Fruit fly (Drosophila melanogaster) S2 (cell line): ENCODE results near the gene CG15625.

Experiments
- CG8478 ChIP-seq: fragments of >200 bp; optimal IDR thresholded peaks from 2 replicates; lab custom pipeline; 2018
- CTCF ChIP-seq, 2 experiments: fragments of >200 bp; optimal IDR thresholded peaks; 2 replicates each; lab custom pipeline; 2018

dm6 chr2L:4847191-4847853 lies 42.5 kb upstream of the CG15625 start, which contains the start of the genes mxt and CG11927:
- TF ChIP-seq CG8478 (lab: Kevin White, UChicago) (no peak), CTCF (optimal IDR thresholded peaks at IDR 0.05; lab: Kevin White, UChicago) (no peak)
